Worm (Caenorhabditis elegans) whole organism, L4 larva: ENCODE results near the gene R07D5.2.

Experiments
- F10B5.3 ChIP-seq: sonication (generic microtip); optimal IDR thresholded peaks from 2 replicates; lab custom pipeline; 2016; ENCODE audit warnings: mild to moderate bottlenecking, missing genetic modification characterization, missing compliant biosample characterization
- T20F7.1 ChIP-seq: fragments of 200-800 bp; sonication (Bioruptor generic); optimal IDR thresholded peaks from 2 replicates; lab custom pipeline; 2018; ENCODE audit warnings: mild to moderate bottlenecking, missing genetic modification characterization, missing compliant biosample characterization
- Y48G9A.11 ChIP-seq: fragments of 200-800 bp; sonication (Bioruptor generic); IDR thresholded peaks from 2 replicates; pipeline ENCODE4 v1.3.6; 2022; ENCODE audit warnings: missing genetic modification reagents, missing genetic modification characterization, missing compliant biosample characterization
- ZK337.2 ChIP-seq: fragments of 200-800 bp; sonication (Bioruptor generic); IDR thresholded peaks from 2 replicates; pipeline ENCODE4 v1.3.6; 2022; ENCODE audit warnings: missing genetic modification reagents, missing genetic modification characterization, missing compliant biosample characterization
- ZK546.5 ChIP-seq, 2 experiments: sonication (generic microtip); optimal IDR thresholded peaks; 2 replicates each; lab custom pipeline; 2017; ENCODE audit warnings: missing biosample characterization in 2 of 2, missing genetic modification characterization in 2 of 2
- ama-1 ChIP-seq: fragments of 150-350 bp; optimal IDR thresholded peaks from 2 replicates; lab custom pipeline; 2014; ENCODE audit warnings: inconsistent platforms, mixed read lengths
- ceh-20 ChIP-seq: fragments of 200-800 bp; sonication (Bioruptor generic); IDR thresholded peaks from 2 replicates; pipeline ENCODE4 v1.3.6; 2022; ENCODE audit warnings: missing genetic modification reagents, missing genetic modification characterization, missing compliant biosample characterization
- ces-1 ChIP-seq: fragments of 150-350 bp; sonication (generic microtip); optimal IDR thresholded peaks from 4 replicates; lab custom pipeline; 2014; ENCODE audit warnings: missing biosample characterization, missing genetic modification reagents, missing genetic modification characterization
- dmd-6 ChIP-seq: fragments of 200-800 bp; sonication (Bioruptor generic); IDR thresholded peaks from 2 replicates; pipeline ENCODE4 v1.3.6; 2022; ENCODE audit warnings: missing genetic modification reagents, missing genetic modification characterization, missing compliant biosample characterization
- dmd-8 ChIP-seq: fragments of 200-800 bp; sonication (Bioruptor generic); IDR thresholded peaks from 2 replicates; pipeline ENCODE4 v1.3.6; 2022; ENCODE audit warnings: missing genetic modification characterization, missing compliant biosample characterization
- dpl-1 ChIP-seq: fragments of 150-350 bp; optimal IDR thresholded peaks from 2 replicates; lab custom pipeline; 2014; ENCODE audit warnings: missing biosample characterization, missing genetic modification reagents, missing genetic modification characterization
- dve-1 ChIP-seq: sonication (generic microtip); optimal IDR thresholded peaks from 2 replicates; lab custom pipeline; 2017; ENCODE audit warnings: antibody characterized with exemption, mild to moderate bottlenecking, missing genetic modification characterization, missing compliant biosample characterization; ENCODE audit not compliant: insufficient read depth
- hif-1 ChIP-seq, 2 experiments: sonication (generic microtip); optimal IDR thresholded peaks; 2 replicates each; lab custom pipeline; 2016 to 2017; ENCODE audit warnings: missing compliant biosample characterization in 2 of 2, missing genetic modification characterization in 2 of 2, missing genetic modification reagents in 2 of 2, missing genotype in 2 of 2, mild to moderate bottlenecking in 1 of 2
- hlh-11 ChIP-seq: fragments of 200-800 bp; sonication (Bioruptor generic); optimal IDR thresholded peaks from 2 replicates; lab custom pipeline; 2018; ENCODE audit warnings: mild to moderate bottlenecking, missing genetic modification characterization, missing compliant biosample characterization
- jun-1 ChIP-seq: fragments of 150-350 bp; optimal IDR thresholded peaks from 2 replicates; lab custom pipeline; 2014; ENCODE audit warnings: missing biosample characterization, missing genetic modification reagents, missing genetic modification characterization
- lin-13 ChIP-seq: fragments of 150-350 bp; optimal IDR thresholded peaks from 2 replicates; lab custom pipeline; 2014; ENCODE audit warnings: missing biosample characterization, missing genetic modification reagents, missing genetic modification characterization
- lin-29 ChIP-seq: fragments of 200-800 bp; sonication (Bioruptor generic); IDR thresholded peaks from 2 replicates; pipeline ENCODE4 v1.3.6; 2022; ENCODE audit warnings: missing genetic modification reagents, missing genetic modification characterization, missing compliant biosample characterization
- lin-39 ChIP-seq: fragments of 150-350 bp; optimal IDR thresholded peaks from 2 replicates; lab custom pipeline; 2014; ENCODE audit warnings: missing biosample characterization, missing genetic modification reagents, missing genetic modification characterization
- lsy-2 ChIP-seq, 2 experiments: fragments of 150-350 bp in 1 of 2; sonication (generic microtip) in 1 of 2; optimal IDR thresholded peaks; 2 replicates each; lab custom pipeline; 2014 to 2017; ENCODE audit warnings: missing biosample characterization in 2 of 2, missing genetic modification characterization in 2 of 2
- madf-5 ChIP-seq, 2 experiments: fragments of 200-800 bp; sonication (Bioruptor generic); IDR thresholded peaks; 2 replicates each; pipeline ENCODE4 v1.3.6; 2022; ENCODE audit warnings: missing compliant biosample characterization in 2 of 2, missing genetic modification characterization in 2 of 2
- madf-9 ChIP-seq: fragments of 200-800 bp; sonication (Bioruptor generic); conservative IDR thresholded peaks from 2 replicates; pipeline ENCODE4 v1.3.6; 2022; ENCODE audit warnings: missing genetic modification reagents, missing genetic modification characterization, missing compliant biosample characterization
- nhr-11 ChIP-seq: fragments of 150-350 bp; optimal IDR thresholded peaks from 2 replicates; lab custom pipeline; 2014; ENCODE audit warnings: missing biosample characterization, missing genetic modification characterization
- nhr-237 ChIP-seq: sonication (generic microtip); optimal IDR thresholded peaks from 2 replicates; lab custom pipeline; 2017; ENCODE audit warnings: missing biosample characterization, missing genetic modification characterization
- nhr-28 ChIP-seq: fragments of 150-350 bp; optimal IDR thresholded peaks from 2 replicates; lab custom pipeline; 2014; ENCODE audit warnings: missing biosample characterization, missing genetic modification characterization
- nhr-76 ChIP-seq: fragments of 150-350 bp; optimal IDR thresholded peaks from 2 replicates; lab custom pipeline; 2014; ENCODE audit warnings: missing biosample characterization, missing genetic modification characterization
- nhr-77 ChIP-seq: fragments of 150-350 bp; optimal IDR thresholded peaks from 2 replicates; lab custom pipeline; 2014; ENCODE audit warnings: missing biosample characterization, missing genetic modification characterization
- rbr-2 ChIP-seq: sonication (generic microtip); optimal IDR thresholded peaks from 2 replicates; lab custom pipeline; 2016; ENCODE audit warnings: missing genotype, missing genetic modification characterization, missing compliant biosample characterization
- snpc-4 ChIP-seq: fragments of 150-350 bp; optimal IDR thresholded peaks from 2 replicates; lab custom pipeline; 2014; ENCODE audit warnings: missing biosample characterization, missing genetic modification characterization
- spr-1 ChIP-seq: sonication (generic microtip); optimal IDR thresholded peaks from 2 replicates; lab custom pipeline; 2016; ENCODE audit warnings: mild to moderate bottlenecking, missing genetic modification characterization, missing compliant biosample characterization
- tra-1 ChIP-seq: fragments of 200-800 bp; sonication (Bioruptor generic); IDR thresholded peaks from 2 replicates; pipeline ENCODE4 v1.3.6; 2022; ENCODE audit warnings: missing genetic modification reagents, missing genetic modification characterization, missing compliant biosample characterization
- unc-62 ChIP-seq, 3 experiments: fragments of 150-350 bp in 1 of 3; sonication (generic microtip); optimal IDR thresholded peaks in 2 of 3; peaks in 1 of 3; 1 replicate in 1 of 3; 2 replicates in 2 of 3; lab custom pipeline; 2014 to 2017; ENCODE audit warnings: missing biosample characterization in 3 of 3, missing genetic modification characterization in 3 of 3, missing genetic modification reagents in 3 of 3, missing genotype in 1 of 3
- vab-7 ChIP-seq: fragments of 200-800 bp; sonication (Bioruptor generic); IDR thresholded peaks from 2 replicates; pipeline ENCODE4 v1.3.6; 2022; ENCODE audit warnings: missing genetic modification reagents, missing genetic modification characterization, missing compliant biosample characterization
- zip-11 ChIP-seq: fragments of 200-800 bp; sonication (Bioruptor generic); IDR thresholded peaks from 2 replicates; pipeline ENCODE4 v1.3.6; 2022; ENCODE audit warnings: missing genetic modification characterization, missing compliant biosample characterization
- ztf-7 ChIP-seq: fragments of 150-350 bp; optimal IDR thresholded peaks from 2 replicates; lab custom pipeline; 2014; ENCODE audit warnings: missing biosample characterization, missing genetic modification characterization

The R07D5.2 gene

ce11 chrX:15116514-15116913, at the start of gene R07D5.2:
TSS of gene R07D5.2 (minus strand) at chrX:15116614.
- no peak for TF ChIP-seq lsy-2 (tag; optimal IDR thresholded peaks at IDR 0.05; lab: Kevin White, UChicago)
- no peak for TF ChIP-seq ama-1
- TF ChIP-seq madf-5 (GFP tag; IDR thresholded peaks at IDR 0.05; lab: Robert Waterston, UW), result no peak
- no peak for TF ChIP-seq unc-62 (GFP tag; optimal IDR thresholded peaks at IDR 0.05 in 1 of 2; lab: Kevin White, UChicago)
- no peak for TF ChIP-seq unc-62 (tag; optimal IDR thresholded peaks at IDR 0.05; lab: Kevin White, UChicago)
- no peak for TF ChIP-seq dmd-6
- TF ChIP-seq dpl-1 (GFP tag; lab: Kevin White, UChicago), result no peak
- TF ChIP-seq hif-1 (tag; optimal IDR thresholded peaks at IDR 0.05; lab: Kevin White, UChicago), result no peak
- TF ChIP-seq madf-9 (GFP tag; lab: Robert Waterston, UW), result no peak

- no peak for TF ChIP-seq Y48G9A.11
- TF ChIP-seq dmd-8 (GFP tag; lab: Robert Waterston, UW), result no peak
- no peak for TF ChIP-seq lin-29 (GFP tag; lab: Robert Waterston, UW)
- TF ChIP-seq jun-1 (tag; lab: Kevin White, UChicago), result no peak
- TF ChIP-seq rbr-2, result no peak
- no peak for TF ChIP-seq ZK546.5 (tag; optimal IDR thresholded peaks at IDR 0.05; lab: Kevin White, UChicago)
- TF ChIP-seq unc-62 (GFP tag; optimal IDR thresholded peaks at IDR 0.05 in 1 of 2; lab: Kevin White, UChicago), result no peak
- no peak for TF ChIP-seq unc-62 (tag; optimal IDR thresholded peaks at IDR 0.05; lab: Kevin White, UChicago)
- TF ChIP-seq nhr-237 (tag; lab: Kevin White, UChicago), result no peak
- no peak for TF ChIP-seq T20F7.1 (GFP tag; lab: Kevin White, UChicago)
- TF ChIP-seq nhr-76 (tag; lab: Kevin White, UChicago), result no peak
- no peak for TF ChIP-seq dve-1 (tag; lab: Kevin White, UChicago)
- no peak for TF ChIP-seq snpc-4 (tag; lab: Kevin White, UChicago)
- no peak for TF ChIP-seq zip-11 (GFP tag; lab: Robert Waterston, UW)
- TF ChIP-seq spr-1 (tag; lab: Kevin White, UChicago), result no peak
- TF ChIP-seq tra-1 (GFP tag; lab: Robert Waterston, UW), result no peak
- no peak for TF ChIP-seq nhr-11 (tag; lab: Kevin White, UChicago)
- no peak for TF ChIP-seq hif-1 (tag; optimal IDR thresholded peaks at IDR 0.05; lab: Kevin White, UChicago)
Observed at ce11 chrX:15166122-15166521, 49.7 kb upstream of the R07D5.2 start, which contains the start of gene T10B10.8. TSS of gene T10B10.8 (minus strand) at chrX:15166222.

DNA sequence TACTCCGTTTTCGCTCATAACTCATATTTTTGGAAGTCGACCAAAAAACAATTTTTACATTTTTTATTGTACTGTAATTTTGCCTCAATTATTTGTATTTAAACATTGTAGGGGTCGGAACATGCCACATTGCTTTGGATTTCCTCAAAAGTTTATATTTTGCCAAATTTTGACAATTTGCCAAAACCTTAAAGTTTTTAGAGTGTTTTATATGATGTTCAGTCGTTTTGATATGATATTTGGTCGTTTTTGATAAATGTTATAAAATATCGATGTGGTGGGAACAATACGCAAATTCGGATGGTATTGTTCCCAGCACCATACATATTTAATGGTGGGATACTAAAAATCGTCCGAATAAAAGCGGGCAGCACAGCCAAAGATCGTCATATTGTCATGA, 47.7 kb upstream of the R07D5.2 start, which contains the start of gene T10B10.9:
TSS of gene T10B10.9 (plus strand) at position 301 of the 400 bp plus-strand sequence.
- TF ChIP-seq nhr-28 (tag; lab: Kevin White, UChicago) (no peak), ceh-20 (GFP tag; lab: Robert Waterston, UW) (no peak), F10B5.3 (no peak), zip-11 (GFP tag; lab: Robert Waterston, UW) (no peak), madf-5 (GFP tag; IDR thresholded peaks at IDR 0.05; lab: Robert Waterston, UW) (no peak), ztf-7 (tag; lab: Kevin White, UChicago) (no peak), ces-1 (GFP tag; lab: Kevin White, UChicago) (no peak), nhr-77 (tag; lab: Kevin White, UChicago) (no peak), ZK546.5 (tag; optimal IDR thresholded peaks at IDR 0.05; lab: Kevin White, UChicago) (no peak), lin-13 (GFP tag; lab: Kevin White, UChicago) (no peak), lin-39 (tag; lab: Kevin White, UChicago) (no peak), vab-7 (GFP tag; lab: Robert Waterston, UW) (no peak), madf-9 (GFP tag; lab: Robert Waterston, UW) (no peak), hlh-11 (tag; lab: Kevin White, UChicago) (no peak), nhr-76 (tag; lab: Kevin White, UChicago) (no peak)

ce11 chrX:15163118-15163517, 46.7 kb upstream of the R07D5.2 start:
- no peak for TF ChIP-seq ZK337.2 (GFP tag; lab: Robert Waterston, UW)
- no peak for TF ChIP-seq hif-1 (tag; optimal IDR thresholded peaks at IDR 0.05; lab: Kevin White, UChicago)
- peak in 1 of 2 experiments; percentile 96 for TF ChIP-seq unc-62 (GFP tag; optimal IDR thresholded peaks at IDR 0.05 in 1 of 2; lab: Kevin White, UChicago)
- no peak for TF ChIP-seq unc-62 (tag; optimal IDR thresholded peaks at IDR 0.05; lab: Kevin White, UChicago)
